Worm (Caenorhabditis elegans) whole organism, L4 larva: ENCODE measurements around the gene tsen-2.

Source experiments
- D1046.2 ChIP-seq: fragments of 200-800 bp; sonication (Bioruptor generic); IDR thresholded peaks from 2 replicates; pipeline ENCODE4 v1.3.6; 2022; ENCODE audit warnings: missing genetic modification characterization, missing compliant biosample characterization
- R02D3.7 ChIP-seq: fragments of 150-350 bp; sonication (generic microtip); optimal IDR thresholded peaks from 3 replicates; lab custom pipeline; 2014; ENCODE audit warnings: missing biosample characterization, missing genetic modification characterization
- ZK337.2 ChIP-seq: fragments of 200-800 bp; sonication (Bioruptor generic); IDR thresholded peaks from 2 replicates; pipeline ENCODE4 v1.3.6; 2022; ENCODE audit warnings: missing genetic modification reagents, missing genetic modification characterization, missing compliant biosample characterization
- arid-1 ChIP-seq: fragments of 200-800 bp; sonication (Bioruptor generic); conservative IDR thresholded peaks from 2 replicates; pipeline ENCODE4 v1.3.6; 2022; ENCODE audit warnings: missing genetic modification reagents, missing genetic modification characterization, missing compliant biosample characterization
- ceh-44 ChIP-seq: fragments of 200-800 bp; sonication (Bioruptor generic); IDR thresholded peaks from 2 replicates; pipeline ENCODE4 v1.3.6; 2022; ENCODE audit warnings: missing genetic modification reagents, missing genetic modification characterization, missing compliant biosample characterization
- daf-16 ChIP-seq, 3 experiments: sonication (generic microtip); optimal IDR thresholded peaks; 2 replicates each; lab custom pipeline; 2016 to 2017; ENCODE audit warnings: missing genetic modification characterization in 3 of 3, missing genetic modification reagents in 3 of 3, mild to moderate bottlenecking in 2 of 3, missing compliant biosample characterization in 2 of 3, missing biosample characterization in 1 of 3, moderate library complexity in 1 of 3
- dmd-6 ChIP-seq: fragments of 200-800 bp; sonication (Bioruptor generic); IDR thresholded peaks from 2 replicates; pipeline ENCODE4 v1.3.6; 2022; ENCODE audit warnings: missing genetic modification reagents, missing genetic modification characterization, missing compliant biosample characterization
- dmd-9 ChIP-seq: fragments of 200-800 bp; sonication (Bioruptor generic); IDR thresholded peaks from 2 replicates; pipeline ENCODE4 v1.3.6; 2022; ENCODE audit warnings: missing genetic modification reagents, missing genetic modification characterization, missing compliant biosample characterization
- dpl-1 ChIP-seq: fragments of 150-350 bp; optimal IDR thresholded peaks from 2 replicates; lab custom pipeline; 2014; ENCODE audit warnings: missing biosample characterization, missing genetic modification reagents, missing genetic modification characterization
- dve-1 ChIP-seq: sonication (generic microtip); optimal IDR thresholded peaks from 2 replicates; lab custom pipeline; 2017; ENCODE audit warnings: antibody characterized with exemption, mild to moderate bottlenecking, missing genetic modification characterization, missing compliant biosample characterization; ENCODE audit not compliant: insufficient read depth
- egl-43 ChIP-seq: fragments of 200-800 bp; sonication (Bioruptor generic); IDR thresholded peaks from 2 replicates; pipeline ENCODE4 v1.3.6; 2022; ENCODE audit warnings: missing genetic modification reagents, missing genetic modification characterization, missing compliant biosample characterization
- fkh-10 ChIP-seq: fragments of 150-350 bp; optimal IDR thresholded peaks from 2 replicates; lab custom pipeline; 2014; ENCODE audit warnings: missing biosample characterization, missing genetic modification reagents, missing genetic modification characterization
- gei-8 ChIP-seq: fragments of 200-800 bp; sonication (Bioruptor generic); optimal IDR thresholded peaks from 2 replicates; lab custom pipeline; 2018; ENCODE audit warnings: mild to moderate bottlenecking, missing genetic modification characterization, missing compliant biosample characterization
- hif-1 ChIP-seq, 2 experiments: sonication (generic microtip); optimal IDR thresholded peaks; 2 replicates each; lab custom pipeline; 2016 to 2017; ENCODE audit warnings: missing compliant biosample characterization in 2 of 2, missing genetic modification characterization in 2 of 2, missing genetic modification reagents in 2 of 2, missing genotype in 2 of 2, mild to moderate bottlenecking in 1 of 2
- hlh-11 ChIP-seq: fragments of 200-800 bp; sonication (Bioruptor generic); optimal IDR thresholded peaks from 2 replicates; lab custom pipeline; 2018; ENCODE audit warnings: mild to moderate bottlenecking, missing genetic modification characterization, missing compliant biosample characterization
- hlh-30 ChIP-seq: sonication (generic microtip); optimal IDR thresholded peaks from 2 replicates; lab custom pipeline; 2017; ENCODE audit warnings: antibody characterized with exemption, mild to moderate bottlenecking, missing genetic modification characterization, missing compliant biosample characterization; ENCODE audit not compliant: insufficient read depth
- hmg-1.1 ChIP-seq: fragments of 200-800 bp; sonication (Bioruptor generic); IDR thresholded peaks from 2 replicates; pipeline ENCODE4 v1.3.6; 2022; ENCODE audit warnings: missing genetic modification reagents, missing genetic modification characterization, missing compliant biosample characterization
- lin-1 ChIP-seq: fragments of 200-800 bp; sonication (Bioruptor generic); IDR thresholded peaks from 2 replicates; pipeline ENCODE4 v1.3.6; 2022; ENCODE audit warnings: missing genetic modification reagents, missing genetic modification characterization, missing compliant biosample characterization
- lin-13 ChIP-seq: fragments of 150-350 bp; optimal IDR thresholded peaks from 2 replicates; lab custom pipeline; 2014; ENCODE audit warnings: missing biosample characterization, missing genetic modification reagents, missing genetic modification characterization
- lin-29 ChIP-seq: fragments of 200-800 bp; sonication (Bioruptor generic); IDR thresholded peaks from 2 replicates; pipeline ENCODE4 v1.3.6; 2022; ENCODE audit warnings: missing genetic modification reagents, missing genetic modification characterization, missing compliant biosample characterization
- lin-39 ChIP-seq: fragments of 150-350 bp; optimal IDR thresholded peaks from 2 replicates; lab custom pipeline; 2014; ENCODE audit warnings: missing biosample characterization, missing genetic modification reagents, missing genetic modification characterization
- lsy-2 ChIP-seq, 2 experiments: fragments of 150-350 bp in 1 of 2; sonication (generic microtip) in 1 of 2; optimal IDR thresholded peaks; 2 replicates each; lab custom pipeline; 2014 to 2017; ENCODE audit warnings: missing biosample characterization in 2 of 2, missing genetic modification characterization in 2 of 2
- madf-9 ChIP-seq: fragments of 200-800 bp; sonication (Bioruptor generic); conservative IDR thresholded peaks from 2 replicates; pipeline ENCODE4 v1.3.6; 2022; ENCODE audit warnings: missing genetic modification reagents, missing genetic modification characterization, missing compliant biosample characterization
- mdl-1 ChIP-seq, 2 experiments: fragments of 150-350 bp in 1 of 2; sonication (generic microtip) in 1 of 2; optimal IDR thresholded peaks; 2 replicates each; lab custom pipeline; 2014 to 2017; ENCODE audit warnings: missing biosample characterization in 2 of 2, missing genetic modification characterization in 2 of 2
- mes-2 ChIP-seq: sonication (generic microtip); optimal IDR thresholded peaks from 2 replicates; lab custom pipeline; 2016; ENCODE audit warnings: missing genotype, mild to moderate bottlenecking, missing genetic modification characterization, missing compliant biosample characterization; ENCODE audit not compliant: poor library complexity, severe bottlenecking
- nhr-102 ChIP-seq: sonication (generic microtip); optimal IDR thresholded peaks from 2 replicates; lab custom pipeline; 2016; ENCODE audit warnings: mild to moderate bottlenecking, missing genetic modification characterization, moderate library complexity, missing compliant biosample characterization
- nhr-41 ChIP-seq: fragments of 200-800 bp; sonication (Bioruptor generic); IDR thresholded peaks from 2 replicates; pipeline ENCODE4 v1.3.6; 2022; ENCODE audit warnings: missing genetic modification reagents, missing genetic modification characterization, missing compliant biosample characterization
- nhr-48 ChIP-seq: sonication (generic microtip); optimal IDR thresholded peaks from 2 replicates; lab custom pipeline; 2016; ENCODE audit warnings: mild to moderate bottlenecking, missing genetic modification characterization, missing compliant biosample characterization
- nhr-6 ChIP-seq: fragments of 150-350 bp; optimal IDR thresholded peaks from 2 replicates; lab custom pipeline; 2014; ENCODE audit warnings: missing biosample characterization, missing genetic modification characterization
- nhr-77 ChIP-seq: fragments of 150-350 bp; optimal IDR thresholded peaks from 2 replicates; lab custom pipeline; 2014; ENCODE audit warnings: missing biosample characterization, missing genetic modification characterization
- pha-4 ChIP-seq, 2 experiments: fragments of 150-350 bp in 1 of 2; fragments of 200-800 bp in 1 of 2; sonication (Bioruptor generic) in 1 of 2; IDR thresholded peaks in 1 of 2; optimal IDR thresholded peaks in 1 of 2; 2 replicates each; pipeline versions ENCODE4 v1.3.6 to Lab custom; 2014 to 2022; ENCODE audit warnings: missing genetic modification characterization in 2 of 2, missing genetic modification reagents in 2 of 2, missing biosample characterization in 1 of 2, missing compliant biosample characterization in 1 of 2
- pqm-1 ChIP-seq: sonication (generic microtip); optimal IDR thresholded peaks from 2 replicates; lab custom pipeline; 2017; ENCODE audit warnings: missing biosample characterization, missing genetic modification characterization
- rbr-2 ChIP-seq: sonication (generic microtip); optimal IDR thresholded peaks from 2 replicates; lab custom pipeline; 2016; ENCODE audit warnings: missing genotype, missing genetic modification characterization, missing compliant biosample characterization
- sdz-12 ChIP-seq: fragments of 200-800 bp; sonication (Bioruptor generic); optimal IDR thresholded peaks from 2 replicates; lab custom pipeline; 2018; ENCODE audit warnings: mild to moderate bottlenecking, missing genetic modification characterization, missing compliant biosample characterization
- set-16 ChIP-seq: fragments of 200-800 bp; sonication (Bioruptor generic); IDR thresholded peaks from 2 replicates; pipeline ENCODE4 v1.3.6; 2022; ENCODE audit warnings: missing genetic modification reagents, missing genetic modification characterization, missing compliant biosample characterization
- snpc-4 ChIP-seq: fragments of 150-350 bp; optimal IDR thresholded peaks from 2 replicates; lab custom pipeline; 2014; ENCODE audit warnings: missing biosample characterization, missing genetic modification characterization
- spr-1 ChIP-seq: sonication (generic microtip); optimal IDR thresholded peaks from 2 replicates; lab custom pipeline; 2016; ENCODE audit warnings: mild to moderate bottlenecking, missing genetic modification characterization, missing compliant biosample characterization
- tra-1 ChIP-seq: fragments of 200-800 bp; sonication (Bioruptor generic); IDR thresholded peaks from 2 replicates; pipeline ENCODE4 v1.3.6; 2022; ENCODE audit warnings: missing genetic modification reagents, missing genetic modification characterization, missing compliant biosample characterization
- unc-62 ChIP-seq, 3 experiments: fragments of 150-350 bp in 1 of 3; sonication (generic microtip); optimal IDR thresholded peaks in 2 of 3; peaks in 1 of 3; 1 replicate in 1 of 3; 2 replicates in 2 of 3; lab custom pipeline; 2014 to 2017; ENCODE audit warnings: missing biosample characterization in 3 of 3, missing genetic modification characterization in 3 of 3, missing genetic modification reagents in 3 of 3, missing genotype in 1 of 3
- vab-7 ChIP-seq: fragments of 200-800 bp; sonication (Bioruptor generic); IDR thresholded peaks from 2 replicates; pipeline ENCODE4 v1.3.6; 2022; ENCODE audit warnings: missing genetic modification reagents, missing genetic modification characterization, missing compliant biosample characterization
- zag-1 ChIP-seq: fragments of 150-350 bp; optimal IDR thresholded peaks from 2 replicates; lab custom pipeline; 2014; ENCODE audit warnings: missing biosample characterization, missing genetic modification characterization
- zip-2 ChIP-seq: fragments of 150-350 bp; optimal IDR thresholded peaks from 2 replicates; lab custom pipeline; 2014; ENCODE audit warnings: missing biosample characterization, missing genetic modification characterization
- ztf-7 ChIP-seq: fragments of 150-350 bp; optimal IDR thresholded peaks from 2 replicates; lab custom pipeline; 2014; ENCODE audit warnings: missing biosample characterization, missing genetic modification characterization

Gene tsen-2

DNA sequence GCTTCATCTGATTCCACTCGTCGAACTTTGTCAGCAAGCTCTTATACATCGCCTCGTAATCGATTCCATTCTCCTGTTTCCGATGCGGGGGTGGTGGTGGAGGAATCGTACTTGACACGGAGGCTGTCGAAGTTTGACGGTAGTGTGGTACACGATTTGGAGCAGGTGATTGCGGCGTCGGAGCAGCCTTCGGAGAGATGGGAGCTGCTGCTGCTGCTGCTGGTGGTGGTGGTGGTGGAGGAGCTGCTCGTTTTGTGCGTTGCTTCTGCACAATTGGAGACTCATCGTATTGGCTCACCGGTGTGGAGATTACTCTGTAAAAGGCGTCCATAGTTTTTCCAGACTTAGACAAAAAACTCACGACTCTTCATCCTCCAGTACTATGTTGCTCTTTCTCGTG is 23.8 kb downstream of the tsen-2 start:
- TF ChIP-seq set-16 (GFP tag; lab: Robert Waterston, UW) (peak; percentile 81), lin-39 (tag; lab: Kevin White, UChicago) (no peak), pha-4 (GFP tag; IDR thresholded peaks at IDR 0.05; lab: Robert Waterston, UW) (peak; percentile 25; the same call in 1 of the 2 replicates), pha-4 (tag; optimal IDR thresholded peaks at IDR 0.05; lab: Kevin White, UChicago) (no peak)

DNA sequence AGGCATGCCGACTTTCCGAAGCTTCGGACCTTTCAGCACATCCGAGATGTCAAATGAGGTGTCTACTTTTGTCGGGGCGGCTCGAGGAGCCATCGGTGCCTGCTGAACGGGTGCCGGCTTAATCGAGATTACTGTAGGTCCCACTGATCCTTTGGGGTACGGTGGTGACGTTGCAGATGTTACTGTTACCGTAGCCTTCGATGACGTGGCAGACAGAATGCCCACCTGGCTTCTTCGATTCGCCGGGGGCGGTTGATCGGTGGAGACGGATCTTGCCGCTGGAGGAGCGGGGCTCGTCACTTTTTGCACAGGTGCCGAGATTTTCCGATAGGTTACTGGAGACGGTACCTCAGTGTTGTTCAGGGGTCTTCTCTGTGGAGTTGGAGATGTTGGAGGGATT is 26.5 kb downstream of the tsen-2 start:
- TF ChIP-seq nhr-102 (tag; lab: Kevin White, UChicago) (no peak), set-16 (GFP tag; lab: Robert Waterston, UW) (peak; percentile 75; the same call in 1 of the 2 replicates)
- TF ChIP-seq, all 104 proteins: peak for 1

DNA sequence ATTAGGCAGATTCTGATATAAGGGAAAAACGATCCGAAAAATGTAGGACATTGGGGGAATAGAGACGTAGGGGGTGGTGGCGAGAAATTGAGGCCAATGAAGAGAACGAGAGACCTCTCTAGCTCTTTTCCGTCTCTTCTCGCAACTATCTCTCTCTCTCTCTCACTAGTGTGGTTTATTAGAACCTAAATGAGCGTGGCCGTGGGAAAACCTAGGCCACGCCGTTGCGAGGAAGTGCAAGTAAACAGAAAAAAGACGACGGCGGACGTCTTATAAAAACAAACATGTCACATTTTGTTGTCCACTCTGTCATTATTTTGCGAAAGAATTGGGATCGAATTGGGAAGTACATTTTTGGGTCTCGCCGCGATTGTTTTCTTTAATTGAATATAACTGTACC is 28.1 kb downstream of the tsen-2 start:
- 0 out of 2 replicates have a peak, but pooled peaks have one; percentile 23 for TF ChIP-seq egl-43 (GFP tag; lab: Robert Waterston, UW)
- no peak for TF ChIP-seq zag-1
- peak; percentile 55; the same call in 1 of the 2 replicates for TF ChIP-seq tra-1 (GFP tag; lab: Robert Waterston, UW)
- peak; percentile 91 for TF ChIP-seq nhr-6 (tag; lab: Kevin White, UChicago)
- peak in 1 of 2 experiments; percentile 90 for TF ChIP-seq hif-1 (tag; optimal IDR thresholded peaks at IDR 0.05; lab: Kevin White, UChicago)
- no peak for TF ChIP-seq sdz-12 (GFP tag; lab: Kevin White, UChicago)
- TF ChIP-seq fkh-10: peak; percentile 58
- peak; percentile 14 for TF ChIP-seq gei-8 (GFP tag; lab: Kevin White, UChicago)
- TF ChIP-seq lin-29: no peak
- peak; percentile 74 for TF ChIP-seq nhr-77 (tag; lab: Kevin White, UChicago)
- TF ChIP-seq zip-2 (tag; lab: Kevin White, UChicago): no peak
- TF ChIP-seq R02D3.7 (tag; lab: Kevin White, UChicago): no peak
- no peak for TF ChIP-seq nhr-41 (GFP tag; lab: Robert Waterston, UW)
- TF ChIP-seq ztf-7 (tag; lab: Kevin White, UChicago): no peak
- peak; percentile 86 for TF ChIP-seq hmg-1.1 (GFP tag; lab: Robert Waterston, UW)
- peak; percentile 75 for TF ChIP-seq dpl-1 (GFP tag; lab: Kevin White, UChicago)
- TF ChIP-seq hlh-30 (tag; lab: Kevin White, UChicago): peak; percentile 86
- TF ChIP-seq spr-1 (tag; lab: Kevin White, UChicago): peak; percentile 50
- TF ChIP-seq dve-1 (tag; lab: Kevin White, UChicago): peak; percentile 91
- peak in 1 of 2 experiments; percentile 74 for TF ChIP-seq mdl-1 (tag; optimal IDR thresholded peaks at IDR 0.05; lab: Kevin White, UChicago)
- TF ChIP-seq madf-9 (GFP tag; lab: Robert Waterston, UW): peak; percentile 65
- TF ChIP-seq pqm-1 (tag; lab: Kevin White, UChicago): peak; percentile 27
- TF ChIP-seq lsy-2 (tag; optimal IDR thresholded peaks at IDR 0.05; lab: Kevin White, UChicago): peak; percentile 72 to 91
- TF ChIP-seq dmd-6: peak; percentile 84
- peak; percentile 83 for TF ChIP-seq rbr-2
- peak; percentile 61 for TF ChIP-seq snpc-4
- peak; percentile 60; the same call in 1 of the 2 replicates for TF ChIP-seq arid-1
- TF ChIP-seq hlh-11 (tag; lab: Kevin White, UChicago): peak; percentile 87
- peak; percentile 40 to 88 for TF ChIP-seq daf-16 (GFP tag; optimal IDR thresholded peaks at IDR 0.05; lab: Kevin White, UChicago)
- TF ChIP-seq daf-16 (tag; optimal IDR thresholded peaks at IDR 0.05; lab: Kevin White, UChicago): peak; percentile 99
- TF ChIP-seq set-16 (GFP tag; lab: Robert Waterston, UW): peak; percentile 21; the same call in 1 of the 2 replicates
- TF ChIP-seq unc-62 (GFP tag; optimal IDR thresholded peaks at IDR 0.05 in 1 of 2; lab: Kevin White, UChicago): peak in 1 of 2 experiments; percentile 48
- no peak for TF ChIP-seq unc-62 (tag; optimal IDR thresholded peaks at IDR 0.05; lab: Kevin White, UChicago)
- peak; percentile 79; the same call in 1 of the 2 replicates for TF ChIP-seq ceh-44 (GFP tag; lab: Robert Waterston, UW)
- TF ChIP-seq nhr-48 (tag; lab: Kevin White, UChicago): peak; percentile 25
- peak; percentile 97 for TF ChIP-seq mes-2 (tag; lab: Kevin White, UChicago)
- 0 out of 2 replicates have a peak, but pooled peaks have one; percentile 36 for TF ChIP-seq lin-1 (GFP tag; lab: Robert Waterston, UW)
- TF ChIP-seq vab-7 (GFP tag; lab: Robert Waterston, UW): 0 out of 2 replicates have a peak, but pooled peaks have one; percentile 32
- TF ChIP-seq D1046.2 (GFP tag; lab: Robert Waterston, UW): no peak
- 0 out of 2 replicates have a peak, but pooled peaks have one; percentile 38 for TF ChIP-seq dmd-9 (GFP tag; lab: Robert Waterston, UW)
- peak; percentile 36; the same call in 1 of the 2 replicates for TF ChIP-seq ZK337.2
- peak; percentile 84 for TF ChIP-seq lin-13 (GFP tag; lab: Kevin White, UChicago)
